Worm (Caenorhabditis elegans): Measurements from ENCODE around the gene F08H9.3.

F08H9.3 gene

DNA sequence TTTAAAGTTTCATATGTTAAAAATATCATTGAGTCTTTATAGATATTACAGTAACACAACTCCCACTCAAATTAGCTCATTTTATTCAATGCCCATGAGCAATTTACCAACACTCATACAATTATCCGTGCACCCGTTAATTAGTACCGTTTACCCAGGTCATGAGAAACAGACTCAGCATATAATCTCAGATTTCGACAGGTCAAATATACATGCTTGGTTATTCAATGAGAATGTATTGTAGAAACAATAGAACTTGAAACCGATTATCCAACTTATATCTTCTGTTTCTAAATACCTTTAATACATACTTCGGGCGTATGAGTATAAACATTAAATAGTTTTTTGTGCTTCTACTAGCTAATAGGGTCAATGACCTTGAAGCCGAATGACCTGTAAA, 26.9 kb downstream of the F08H9.3 start:
- TF ChIP-seq ceh-9 (tag; optimal IDR thresholded peaks at IDR 0.05) (no peak), che-1 (tag; optimal IDR thresholded peaks at IDR 0.05) (no peak), ceh-19 (GFP tag; optimal IDR thresholded peaks at IDR 0.05) (no peak), pag-3 (tag; optimal IDR thresholded peaks at IDR 0.05; ENCODE audit: borderline replicate concordance) (no peak), gmeb-2 (tag; optimal IDR thresholded peaks at IDR 0.05) (no peak), pros-1 (tag; optimal IDR thresholded peaks at IDR 0.05) (no peak), ceh-14 (tag; optimal IDR thresholded peaks at IDR 0.05) (no peak), lim-6 (tag; optimal IDR thresholded peaks at IDR 0.05) (no peak), mec-3 (tag; optimal IDR thresholded peaks at IDR 0.05; ENCODE audit: borderline replicate concordance) (no peak), tbx-2 (tag; optimal IDR thresholded peaks at IDR 0.05) (no peak), ceh-2 (tag; optimal IDR thresholded peaks at IDR 0.05) (no peak), ceh-24 (tag; optimal IDR thresholded peaks at IDR 0.05) (no peak), eyg-1 (tag; optimal IDR thresholded peaks at IDR 0.05) (no peak), unc-3 (GFP tag; conservative IDR thresholded peaks at IDR 0.05) (no peak), unc-3 (tag; optimal IDR thresholded peaks at IDR 0.05) (no peak), ceh-31 (tag; optimal IDR thresholded peaks at IDR 0.05) (no peak), K09A11.1 (tag; optimal IDR thresholded peaks at IDR 0.05; ENCODE audit: insufficient read depth) (no peak), F13H6.1 (tag; optimal IDR thresholded peaks at IDR 0.05) (no peak), ztf-16 (tag; optimal IDR thresholded peaks at IDR 0.05) (no peak)

DNA sequence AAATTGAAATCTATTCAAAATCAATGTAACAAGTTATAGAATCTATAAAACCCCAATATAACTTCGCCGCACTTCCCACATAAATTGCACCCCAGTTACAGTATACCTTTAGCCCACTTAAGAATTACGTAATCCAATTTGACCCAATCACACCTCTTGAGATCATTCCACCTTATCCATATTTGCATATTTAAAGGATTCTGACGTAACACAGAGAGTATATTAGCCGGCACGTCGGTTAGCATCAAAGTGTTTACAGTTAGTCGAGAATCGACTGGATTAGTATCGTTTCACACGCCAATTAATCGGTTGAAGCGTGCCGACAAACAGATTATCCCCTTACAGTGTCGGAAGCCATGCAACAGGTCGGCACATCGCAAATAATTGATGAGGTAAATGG, 29.6 kb downstream of the F08H9.3 start:
- TF ChIP-seq madf-2 (tag; optimal IDR thresholded peaks at IDR 0.05) (no peak), ceh-31 (tag; optimal IDR thresholded peaks at IDR 0.05) (no peak), sdc-2 (tag; optimal IDR thresholded peaks at IDR 0.05) (no peak), dmd-4 (tag; optimal IDR thresholded peaks at IDR 0.05; ENCODE audit: borderline replicate concordance) (no peak), pag-3 (tag; optimal IDR thresholded peaks at IDR 0.05; ENCODE audit: borderline replicate concordance) (no peak), syd-9 (tag; optimal IDR thresholded peaks at IDR 0.05) (no peak), nfya-1 (tag; optimal IDR thresholded peaks at IDR 0.05) (no peak), ceh-19 (GFP tag; optimal IDR thresholded peaks at IDR 0.05) (no peak), ama-1 (optimal IDR thresholded peaks at IDR 0.05) (no peak), ref-2 (tag; optimal IDR thresholded peaks at IDR 0.05) (no peak)

DNA sequence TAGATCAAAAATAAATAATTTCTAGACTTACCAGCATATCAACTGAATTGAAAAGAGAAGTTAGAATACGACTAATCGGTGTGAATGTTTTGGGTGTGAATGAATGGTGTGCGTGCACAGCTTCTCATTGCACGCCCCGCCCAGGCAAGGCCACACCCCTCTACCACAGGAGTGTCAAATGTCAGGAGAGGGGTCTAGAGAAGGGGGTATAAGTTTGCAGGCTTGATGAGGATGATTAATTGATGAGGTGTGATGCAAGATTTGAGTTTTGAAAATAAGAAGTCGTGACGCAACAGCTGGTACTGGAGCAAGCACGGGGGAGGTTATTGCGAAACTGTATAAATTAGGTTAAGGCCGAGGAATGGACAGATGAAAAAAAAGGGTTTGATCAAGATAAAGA, 30.9 kb downstream of the F08H9.3 start, which contains the start of gene egl-1:
egl-1 (minus strand) TSS at position 101 of the 400 bp plus-strand sequence.
- TF ChIP-seq ref-2 (tag; optimal IDR thresholded peaks at IDR 0.05) (peak; percentile 17), K02D7.2 (tag; optimal IDR thresholded peaks at IDR 0.05) (no peak), hlh-13 (GFP tag; optimal IDR thresholded peaks at IDR 0.05) (no peak), lim-6 (tag; optimal IDR thresholded peaks at IDR 0.05) (no peak)

DNA sequence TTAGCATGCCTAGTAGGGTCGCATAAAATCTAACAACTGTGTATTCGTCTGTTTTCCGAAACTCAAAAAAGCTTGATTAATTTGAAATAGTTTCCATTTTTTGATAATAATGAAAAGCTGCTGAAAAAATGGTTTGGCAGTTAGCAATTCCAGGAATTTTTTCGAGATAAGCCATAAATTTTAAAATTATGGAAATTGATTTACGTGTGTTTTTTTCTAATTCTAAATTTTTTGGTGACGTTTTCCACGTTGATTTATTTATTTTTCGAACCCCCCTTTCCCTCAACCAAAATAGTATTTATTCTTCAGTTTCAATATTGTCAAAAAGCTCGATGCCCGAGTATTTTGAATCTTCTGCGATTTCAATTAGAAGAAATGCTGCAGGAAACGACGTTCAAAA, 34.3 kb downstream of the F08H9.3 start, which contains the start of gene F23B12.1:
F23B12.1 (plus strand) TSS at position 301 of the 400 bp plus-strand sequence.
- TF ChIP-seq che-1 (tag; optimal IDR thresholded peaks at IDR 0.05), result no peak

DNA sequence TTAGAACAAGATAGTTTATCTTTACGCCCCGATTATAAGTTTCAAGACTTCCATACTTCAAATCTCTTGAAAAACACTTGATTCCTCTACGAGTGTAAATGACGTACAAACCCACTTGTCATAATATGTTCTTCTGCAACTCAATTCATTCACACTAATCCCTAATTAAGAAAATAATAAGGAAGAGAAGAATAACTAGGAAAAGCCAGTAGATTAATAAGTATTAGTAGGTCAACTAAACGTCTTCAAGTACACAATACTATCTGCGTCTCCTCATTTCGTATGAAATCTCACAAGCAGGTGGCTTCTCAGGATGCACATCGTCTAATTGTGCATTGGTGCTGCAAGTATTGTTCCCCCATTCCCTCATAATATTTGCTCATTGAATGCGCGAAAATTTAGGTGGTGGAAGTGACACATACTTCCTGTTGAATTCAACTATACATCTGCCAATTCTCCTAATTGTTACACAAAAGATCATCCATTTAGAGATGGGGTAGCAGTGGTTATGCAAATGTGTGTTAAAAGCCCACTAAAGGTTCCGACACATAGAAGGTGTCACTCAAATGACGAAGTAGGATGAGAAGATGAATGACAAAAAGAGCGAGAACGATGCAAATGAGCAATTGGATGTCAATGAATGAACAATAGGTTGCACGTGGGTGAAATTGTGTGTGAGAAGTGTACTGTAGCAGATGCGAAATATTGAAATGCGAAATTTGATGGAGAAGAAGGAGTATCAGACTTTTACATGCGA, 35.9 kb downstream of the F08H9.3 start:
- TF ChIP-seq sox-2 (GFP tag; IDR thresholded peaks at IDR 0.05) (peak; percentile 47; the same call in 1 of the 2 replicates), ceh-30 (tag; optimal IDR thresholded peaks at IDR 0.05) (no peak), eyg-1 (tag; optimal IDR thresholded peaks at IDR 0.05) (no peak), ceh-31 (tag; optimal IDR thresholded peaks at IDR 0.05) (peak; percentile 23), ceh-9 (tag; optimal IDR thresholded peaks at IDR 0.05) (no peak), dve-1 (tag; optimal IDR thresholded peaks at IDR 0.05) (no peak), nfya-1 (tag; optimal IDR thresholded peaks at IDR 0.05) (no peak), unc-42 (tag; optimal IDR thresholded peaks at IDR 0.05) (peak; percentile 21), C38D4.7 (GFP tag; optimal IDR thresholded peaks at IDR 0.05) (no peak), Y22D7AL.16 (tag; optimal IDR thresholded peaks at IDR 0.05) (no peak)

Measured in whole organism, late embryonic.